Fruit fly (Drosophila melanogaster) whole organism, wandering third instar larva: ENCODE data around the gene Trmt112.

Experiments
- Abd-B ChIP-seq: fragments of >200 bp; optimal IDR thresholded peaks from 2 replicates; lab custom pipeline; 2017; ENCODE audit warnings: missing biosample characterization, missing genetic modification characterization
- CG32264 ChIP-seq: fragments of 200-800 bp; sonication (Bioruptor generic); optimal IDR thresholded peaks from 2 replicates; lab custom pipeline; 2016; ENCODE audit warnings: missing biosample characterization, missing genetic modification characterization
- CG9705 ChIP-seq: fragments of 200-800 bp; sonication (Bioruptor generic); optimal IDR thresholded peaks from 2 replicates; lab custom pipeline; 2018; ENCODE audit warnings: missing biosample characterization, mild to moderate bottlenecking, missing genetic modification characterization
- CrebA ChIP-seq: fragments of 200-800 bp; sonication (Bioruptor generic); optimal IDR thresholded peaks from 2 replicates; lab custom pipeline; 2016; ENCODE audit warnings: missing biosample characterization, mild to moderate bottlenecking, missing genetic modification characterization, borderline replicate concordance
- Dfd ChIP-seq: fragments of >200 bp; optimal IDR thresholded peaks from 2 replicates; lab custom pipeline; 2017; ENCODE audit warnings: missing biosample characterization, missing genetic modification characterization
- Dif ChIP-seq: fragments of 200-275, 200-300 bp; sonication (Bioruptor generic); optimal IDR thresholded peaks from 2 replicates; lab custom pipeline; 2018; ENCODE audit warnings: missing biosample characterization, missing genetic modification characterization; ENCODE audit not compliant: partially characterized antibody
- GATAd ChIP-seq: sonication (Bioruptor generic); optimal IDR thresholded peaks from 2 replicates; lab custom pipeline; 2016; ENCODE audit warnings: missing biosample characterization, missing genetic modification characterization
- HLH106 ChIP-seq: fragments of 200-800 bp; optimal IDR thresholded peaks from 3 replicates; lab custom pipeline; 2019; ENCODE audit warnings: missing biosample characterization, mild to moderate bottlenecking, missing genetic modification characterization, moderate library complexity
- Hnf4 ChIP-seq: fragments of 200-800 bp; sonication (Bioruptor generic); optimal IDR thresholded peaks from 2 replicates; lab custom pipeline; 2016; ENCODE audit warnings: missing biosample characterization, mild to moderate bottlenecking, missing genetic modification characterization
- Hr78 ChIP-seq: fragments of >200 bp; optimal IDR thresholded peaks from 2 replicates; lab custom pipeline; 2017; ENCODE audit warnings: missing biosample characterization, missing genetic modification characterization
- Hr83 ChIP-seq: fragments of 200-300 bp; sonication (Bioruptor generic); optimal IDR thresholded peaks from 2 replicates; lab custom pipeline; 2016; ENCODE audit warnings: missing biosample characterization, mild to moderate bottlenecking, missing genetic modification characterization, moderate library complexity; ENCODE audit not compliant: poor library complexity, severe bottlenecking
- Jra ChIP-seq: sonication (Bioruptor generic); optimal IDR thresholded peaks from 2 replicates; lab custom pipeline; 2016; ENCODE audit warnings: missing biosample characterization, missing genetic modification characterization
- Mio ChIP-seq: sonication (Bioruptor generic); optimal IDR thresholded peaks from 2 replicates; lab custom pipeline; 2016; ENCODE audit warnings: missing biosample characterization, missing genetic modification characterization
- Myc ChIP-seq: fragments of >200 bp; optimal IDR thresholded peaks from 2 replicates; lab custom pipeline; 2017
- N ChIP-seq: fragments of >200 bp; optimal IDR thresholded peaks from 2 replicates; lab custom pipeline; 2018; ENCODE audit warnings: missing biosample characterization, missing external identifiers, missing genetic modification characterization
- OdsH ChIP-seq: fragments of 200-800 bp; sonication (Bioruptor generic); optimal IDR thresholded peaks from 2 replicates; lab custom pipeline; 2016; ENCODE audit warnings: missing biosample characterization, mild to moderate bottlenecking, missing genetic modification characterization
- Rel ChIP-seq, 2 experiments: fragments of 200-800 bp; sonication (Bioruptor generic) in 1 of 2; optimal IDR thresholded peaks; 2 replicates in 1 of 2; 3 replicates in 1 of 2; lab custom pipeline; 2016 to 2019; ENCODE audit warnings: mild to moderate bottlenecking in 2 of 2, missing biosample characterization in 2 of 2, missing genetic modification characterization in 2 of 2, moderate library complexity in 1 of 2
- Sp1 ChIP-seq: fragments of 200-800 bp; sonication (Bioruptor generic); optimal IDR thresholded peaks from 3 replicates; lab custom pipeline; 2019; ENCODE audit warnings: missing biosample characterization, mild to moderate bottlenecking, missing genetic modification characterization, moderate library complexity
- Vsx2 ChIP-seq: fragments of 200-300, 225-300 bp; sonication (Bioruptor generic); optimal IDR thresholded peaks from 2 replicates; lab custom pipeline; 2018; ENCODE audit warnings: missing biosample characterization, missing genetic modification characterization; ENCODE audit not compliant: partially characterized antibody
- br ChIP-seq: fragments of 200-800 bp; sonication (Bioruptor generic); optimal IDR thresholded peaks from 2 replicates; lab custom pipeline; 2016; ENCODE audit warnings: missing biosample characterization, missing genetic modification characterization
- brk ChIP-seq: fragments of 200-800 bp; sonication (Bioruptor generic); optimal IDR thresholded peaks from 2 replicates; lab custom pipeline; 2016; ENCODE audit warnings: missing biosample characterization, mild to moderate bottlenecking, missing genetic modification characterization
- dl ChIP-seq, 2 experiments: fragments of 175-275, 200-275 bp in 1 of 2; fragments of 200-275 bp in 1 of 2; sonication (Bioruptor generic); optimal IDR thresholded peaks; lab custom pipeline; 2018; ENCODE audit warnings: mild to moderate bottlenecking in 2 of 2, missing biosample characterization in 2 of 2, missing genetic modification characterization in 2 of 2, moderate library complexity in 2 of 2; ENCODE audit not compliant: partially characterized antibody in 2 of 2, insufficient read depth in 1 of 2
- dmrt93B ChIP-seq: fragments of 200-800 bp; sonication (Bioruptor generic); optimal IDR thresholded peaks from 2 replicates; lab custom pipeline; 2018; ENCODE audit warnings: missing biosample characterization, mild to moderate bottlenecking, missing genetic modification characterization
- dsf ChIP-seq: sonication (Bioruptor generic); optimal IDR thresholded peaks from 2 replicates; lab custom pipeline; 2016; ENCODE audit warnings: missing biosample characterization, missing genetic modification characterization, borderline replicate concordance
- ey ChIP-seq: fragments of 200-800 bp; sonication (Bioruptor generic); optimal IDR thresholded peaks from 2 replicates; lab custom pipeline; 2016; ENCODE audit warnings: missing biosample characterization, missing genetic modification characterization
- foxo ChIP-seq, 2 experiments: fragments of 200-800 bp; sonication (Bioruptor generic); optimal IDR thresholded peaks; 2 replicates in 1 of 2; 3 replicates in 1 of 2; lab custom pipeline; 2016 to 2017; ENCODE audit warnings: missing biosample characterization in 2 of 2, missing genetic modification characterization in 2 of 2
- fru ChIP-seq: fragments of 200-800 bp; sonication (Bioruptor generic); optimal IDR thresholded peaks from 3 replicates; lab custom pipeline; 2016; ENCODE audit warnings: missing biosample characterization, mild to moderate bottlenecking, missing genetic modification characterization
- h ChIP-seq: fragments of 200-800 bp; sonication (Bioruptor generic); optimal IDR thresholded peaks from 3 replicates; lab custom pipeline; 2016; ENCODE audit warnings: missing biosample characterization, mild to moderate bottlenecking, missing genetic modification characterization
- jim ChIP-seq: fragments of 175-275, 200-325 bp; sonication (Bioruptor generic); optimal IDR thresholded peaks from 2 replicates; lab custom pipeline; 2016; ENCODE audit warnings: missing biosample characterization, mild to moderate bottlenecking, missing genetic modification characterization
- lola ChIP-seq: fragments of >200 bp; optimal IDR thresholded peaks from 2 replicates; lab custom pipeline; 2017; ENCODE audit warnings: missing biosample characterization, missing genetic modification characterization
- pan ChIP-seq: fragments of >200 bp; optimal IDR thresholded peaks from 2 replicates; lab custom pipeline; 2017
- psq ChIP-seq: fragments of 200-800 bp; sonication (Bioruptor generic); optimal IDR thresholded peaks from 3 replicates; lab custom pipeline; 2017; ENCODE audit warnings: missing biosample characterization, mild to moderate bottlenecking, missing genetic modification characterization, moderate library complexity
- rgr ChIP-seq: fragments of 200-800 bp; sonication (Bioruptor generic); optimal IDR thresholded peaks from 3 replicates; lab custom pipeline; 2016; ENCODE audit warnings: missing biosample characterization, mild to moderate bottlenecking, missing genetic modification characterization
- sage ChIP-seq: fragments of 200-800 bp; sonication (Bioruptor generic); optimal IDR thresholded peaks from 2 replicates; lab custom pipeline; 2016; ENCODE audit warnings: missing biosample characterization, mild to moderate bottlenecking, missing genetic modification characterization
- sv ChIP-seq: fragments of 200-800 bp; sonication (Bioruptor generic); optimal IDR thresholded peaks from 3 replicates; lab custom pipeline; 2016; ENCODE audit warnings: missing biosample characterization, missing genetic modification characterization
- tai ChIP-seq: sonication (Bioruptor generic); optimal IDR thresholded peaks from 2 replicates; lab custom pipeline; 2016; ENCODE audit warnings: missing biosample characterization, missing genetic modification characterization
- usp ChIP-seq: fragments of >200 bp; optimal IDR thresholded peaks from 2 replicates; lab custom pipeline; 2017; ENCODE audit warnings: missing biosample characterization, missing genetic modification characterization
- woc ChIP-seq: sonication (Bioruptor generic); optimal IDR thresholded peaks from 2 replicates; lab custom pipeline; 2016; ENCODE audit warnings: missing biosample characterization, mild to moderate bottlenecking, missing genetic modification characterization

The Trmt112 gene

DNA sequence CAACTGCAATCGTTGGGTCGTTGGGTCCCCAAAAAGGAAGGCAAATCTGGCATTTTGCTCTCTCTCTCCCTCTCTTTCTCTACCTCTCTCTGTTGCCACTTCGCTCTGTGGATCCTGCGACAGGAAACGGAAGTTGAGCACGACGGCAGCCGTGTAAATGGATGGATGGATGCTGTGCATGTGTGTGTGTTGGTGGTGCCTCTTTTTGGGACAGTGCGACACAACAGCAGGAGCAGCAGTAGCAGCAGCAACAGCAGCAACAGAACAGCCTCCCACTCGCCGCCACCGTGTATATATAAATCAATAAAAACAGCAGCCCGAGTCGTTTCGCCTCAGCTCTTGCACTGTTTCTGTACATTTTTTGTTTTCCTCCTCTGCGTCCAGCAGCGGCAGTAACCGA, 24.6 kb downstream of the Trmt112 start:
- no peak for TF ChIP-seq br (GFP tag; lab: Kevin White, UChicago)
- TF ChIP-seq CG9705 (GFP tag; lab: Kevin White, UChicago): no peak
- no peak for TF ChIP-seq dl (GFP tag; optimal IDR thresholded peaks at IDR 0.05; lab: Kevin White, UChicago; ENCODE audit: insufficient read depth in 1 of 2, partially characterized antibody in 2 of 2)
- no peak for TF ChIP-seq pan (lab: Kevin White, UChicago)
- TF ChIP-seq h (GFP tag; lab: Kevin White, UChicago): no peak
- no peak for TF ChIP-seq Hr78 (GFP tag; lab: Kevin White, UChicago)
- TF ChIP-seq usp (GFP tag; lab: Kevin White, UChicago): no peak
- TF ChIP-seq Abd-B: no peak
- TF ChIP-seq jim: no peak
- no peak for TF ChIP-seq woc (GFP tag; lab: Kevin White, UChicago)
- TF ChIP-seq dsf (GFP tag; lab: Kevin White, UChicago): no peak
- TF ChIP-seq dmrt93B: no peak
- no peak for TF ChIP-seq Hnf4 (GFP tag; lab: Kevin White, UChicago)
- TF ChIP-seq brk (GFP tag; lab: Kevin White, UChicago): no peak
- no peak for TF ChIP-seq fru (GFP tag; lab: Kevin White, UChicago)
- no peak for TF ChIP-seq Jra (GFP tag; lab: Kevin White, UChicago)
- no peak for TF ChIP-seq ey (GFP tag; lab: Kevin White, UChicago)
- no peak for TF ChIP-seq GATAd (GFP tag; lab: Kevin White, UChicago)
- no peak for TF ChIP-seq sv
- TF ChIP-seq, all 38 proteins: peak for 0

- TF ChIP-seq Hr83 (no peak), Dfd (GFP tag; lab: Kevin White, UChicago) (no peak), dmrt93B (no peak), rgr (GFP tag; lab: Kevin White, UChicago) (no peak), Abd-B (no peak), GATAd (GFP tag; lab: Kevin White, UChicago) (no peak), ey (GFP tag; lab: Kevin White, UChicago) (no peak)
Observed at dm6 chr3L:21186487-21186886, 30.2 kb downstream of the Trmt112 start.

- TF ChIP-seq Sp1 (GFP tag; lab: Kevin White, UChicago): no peak
- TF ChIP-seq dsf (GFP tag; lab: Kevin White, UChicago): no peak
- TF ChIP-seq Rel (GFP tag; optimal IDR thresholded peaks at IDR 0.05; lab: Kevin White, UChicago): no peak
- TF ChIP-seq Rel (tag; optimal IDR thresholded peaks at IDR 0.05; lab: Kevin White, UChicago): no peak
- no peak for TF ChIP-seq usp (GFP tag; lab: Kevin White, UChicago)
- no peak for TF ChIP-seq tai (GFP tag; lab: Kevin White, UChicago)
- no peak for TF ChIP-seq br (GFP tag; lab: Kevin White, UChicago)
- TF ChIP-seq Hnf4 (GFP tag; lab: Kevin White, UChicago): no peak
- no peak for TF ChIP-seq fru (GFP tag; lab: Kevin White, UChicago)
- TF ChIP-seq Hr83: no peak
- TF ChIP-seq Dif: no peak
- no peak for TF ChIP-seq HLH106
- TF ChIP-seq pan (lab: Kevin White, UChicago): no peak
- TF ChIP-seq Mio (GFP tag; lab: Kevin White, UChicago): no peak
- TF ChIP-seq dmrt93B: no peak
- TF ChIP-seq Myc (lab: Kevin White, UChicago): no peak
Observed at dm6 chr3L:21185622-21186021, 31.0 kb downstream of the Trmt112 start.

- TF ChIP-seq psq (GFP tag; lab: Kevin White, UChicago) (no peak), Jra (GFP tag; lab: Kevin White, UChicago) (no peak), Sp1 (GFP tag; lab: Kevin White, UChicago) (peak; percentile 41), CG9705 (GFP tag; lab: Kevin White, UChicago) (no peak), dmrt93B (peak; percentile 19), GATAd (GFP tag; lab: Kevin White, UChicago) (no peak), ey (GFP tag; lab: Kevin White, UChicago) (peak; percentile 61), HLH106 (peak; percentile 64), tai (GFP tag; lab: Kevin White, UChicago) (no peak), br (GFP tag; lab: Kevin White, UChicago) (peak; percentile 47), sage (GFP tag; lab: Kevin White, UChicago) (no peak), Vsx2 (GFP tag; lab: Kevin White, UChicago) (no peak), lola (GFP tag; lab: Kevin White, UChicago) (no peak), OdsH (GFP tag; lab: Kevin White, UChicago) (peak; percentile 66), Rel (GFP tag; optimal IDR thresholded peaks at IDR 0.05; lab: Kevin White, UChicago) (no peak), Rel (tag; optimal IDR thresholded peaks at IDR 0.05; lab: Kevin White, UChicago) (no peak), Dif (no peak), rgr (GFP tag; lab: Kevin White, UChicago) (peak; percentile 77), usp (GFP tag; lab: Kevin White, UChicago) (no peak), sv (peak; percentile 53), fru (GFP tag; lab: Kevin White, UChicago) (peak; percentile 62), CG32264 (no peak), h (GFP tag; lab: Kevin White, UChicago) (peak; percentile 73), Mio (GFP tag; lab: Kevin White, UChicago) (no peak), Dfd (GFP tag; lab: Kevin White, UChicago) (no peak), Myc (lab: Kevin White, UChicago) (no peak), CrebA (no peak), N (GFP tag; lab: Kevin White, UChicago) (no peak), dl (GFP tag; optimal IDR thresholded peaks at IDR 0.05; lab: Kevin White, UChicago; ENCODE audit: insufficient read depth in 1 of 2, partially characterized antibody in 2 of 2) (no peak), foxo (GFP tag; optimal IDR thresholded peaks at IDR 0.05; lab: Kevin White, UChicago) (peak in 1 of 2 experiments; percentile 68), dsf (GFP tag; lab: Kevin White, UChicago) (no peak), Abd-B (no peak), Hr78 (GFP tag; lab: Kevin White, UChicago) (no peak)
Observed at dm6 chr3L:21176935-21177581, 39.6 kb downstream of the Trmt112 start.
